Fruit fly (Drosophila melanogaster): ENCODE results near the gene Acp76A.

Gene Acp76A

DNA sequence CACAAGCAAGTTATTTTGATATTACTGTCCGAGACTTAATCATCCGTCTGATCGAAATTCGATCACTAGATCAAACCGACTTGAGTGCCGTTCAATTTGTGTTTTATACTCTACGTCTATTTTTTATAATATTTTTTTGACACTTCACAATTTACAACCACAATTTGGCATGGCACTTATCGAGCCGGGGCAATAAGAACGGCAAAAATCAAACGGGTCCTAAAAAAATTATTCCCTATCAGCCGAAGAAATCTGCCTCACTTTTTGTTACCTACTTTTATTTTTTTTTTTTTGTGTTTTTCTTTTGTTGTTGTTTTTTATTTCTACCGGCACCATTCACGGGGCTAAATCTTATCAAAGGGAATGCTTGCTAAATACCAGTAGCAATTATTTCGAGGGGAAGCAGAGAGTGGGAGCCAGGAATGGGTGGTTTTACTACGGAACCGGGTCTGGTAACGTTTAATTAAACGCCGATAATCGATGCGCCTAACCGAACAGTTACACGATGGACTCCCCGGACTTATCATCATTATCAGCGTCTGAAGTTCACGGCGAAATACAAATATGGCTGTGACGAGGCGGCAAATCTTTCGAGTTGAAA is 36.3 kb downstream of the Acp76A start:
- TF ChIP-seq CG12605 (GFP tag; IDR thresholded peaks at IDR 0.05), result no peak
- TF ChIP-seq CG10348 (GFP tag; IDR thresholded peaks at IDR 0.05), result no peak
- no peak for TF ChIP-seq CG9948 (tag; optimal IDR thresholded peaks at IDR 0.05)
- no peak for TF ChIP-seq CG8301 (tag; optimal IDR thresholded peaks at IDR 0.05)
- no peak for TF ChIP-seq gl (tag; optimal IDR thresholded peaks at IDR 0.05)
- TF ChIP-seq Ets98B (GFP tag; IDR thresholded peaks at IDR 0.05), result no peak
- TF ChIP-seq CG4496 (GFP tag; IDR thresholded peaks at IDR 0.05), result no peak
- TF ChIP-seq fd96Ca (GFP tag; IDR thresholded peaks at IDR 0.05), result no peak
- no peak for TF ChIP-seq CG34367 (tag; optimal IDR thresholded peaks at IDR 0.05)
- no peak for TF ChIP-seq CG15710 (tag; optimal IDR thresholded peaks at IDR 0.05)
- TF ChIP-seq CG8159 (tag; optimal IDR thresholded peaks at IDR 0.05), result no peak
- no peak for TF ChIP-seq EcR (GFP tag; optimal IDR thresholded peaks at IDR 0.05)
- no peak for TF ChIP-seq Pif1B (GFP tag; optimal IDR thresholded peaks at IDR 0.05)
- no peak for TF ChIP-seq CG32121 (GFP tag; IDR thresholded peaks at IDR 0.05)
- TF ChIP-seq Snoo (tag; optimal IDR thresholded peaks at IDR 0.05), result no peak
- no peak for TF ChIP-seq rn (GFP tag; IDR thresholded peaks at IDR 0.05)
- no peak for TF ChIP-seq CG17806 (tag; optimal IDR thresholded peaks at IDR 0.05)
- no peak for TF ChIP-seq CG13204 (GFP tag; optimal IDR thresholded peaks at IDR 0.05)
- no peak for TF ChIP-seq D1 (tag; optimal IDR thresholded peaks at IDR 0.05)

DNA sequence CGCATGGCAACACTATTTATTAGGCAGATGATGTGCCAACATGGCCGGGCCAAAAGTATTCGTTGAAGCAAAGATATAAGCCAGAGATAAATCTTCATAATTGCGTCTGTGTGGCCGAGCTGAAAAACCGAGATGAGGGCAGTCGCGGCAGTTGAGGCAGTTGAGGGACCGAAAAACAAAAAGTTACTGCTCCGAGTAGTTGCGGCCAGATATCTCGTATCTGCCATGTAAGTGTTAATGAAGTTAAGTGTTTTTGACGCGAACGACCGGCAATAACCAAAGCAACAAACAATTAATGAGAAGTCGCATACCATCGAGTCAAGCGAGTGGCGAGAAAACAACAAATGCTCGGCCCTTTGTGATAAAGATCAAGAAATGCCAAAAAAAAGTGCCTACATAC is 37.0 kb downstream of the Acp76A start:
- no peak for TF ChIP-seq CG13204 (GFP tag; optimal IDR thresholded peaks at IDR 0.05)

DNA sequence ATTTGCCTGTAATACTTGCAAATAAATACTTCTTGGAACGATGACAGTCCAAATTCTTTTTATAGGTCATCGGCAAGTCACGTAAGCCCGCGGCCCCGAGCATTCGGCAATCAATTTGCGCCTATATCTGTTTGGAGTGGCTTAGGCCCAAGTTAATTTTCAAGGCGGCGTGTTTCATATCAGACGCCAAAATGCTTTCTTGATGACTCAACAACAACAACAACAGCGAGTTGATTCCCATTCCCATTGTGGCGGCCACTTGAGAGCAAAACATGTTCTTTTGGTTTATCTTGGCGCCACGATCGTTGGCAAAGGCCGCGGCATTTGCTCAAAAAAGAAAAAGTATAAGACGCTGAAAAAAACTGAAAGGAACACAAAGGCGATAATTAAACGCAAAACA is 37.7 kb downstream of the Acp76A start:
- no peak for TF ChIP-seq CG4496 (GFP tag; IDR thresholded peaks at IDR 0.05)
- TF ChIP-seq Snoo (tag; optimal IDR thresholded peaks at IDR 0.05), result no peak
- TF ChIP-seq D1 (tag; optimal IDR thresholded peaks at IDR 0.05), result no peak
- no peak for TF ChIP-seq CG32121 (GFP tag; IDR thresholded peaks at IDR 0.05)
- no peak for TF ChIP-seq Ets98B (GFP tag; IDR thresholded peaks at IDR 0.05)
- TF ChIP-seq CG10348 (GFP tag; IDR thresholded peaks at IDR 0.05), result no peak
- no peak for TF ChIP-seq CG34367 (tag; optimal IDR thresholded peaks at IDR 0.05)
- TF ChIP-seq EcR (GFP tag; optimal IDR thresholded peaks at IDR 0.05), result no peak
- no peak for TF ChIP-seq Pif1B (GFP tag; optimal IDR thresholded peaks at IDR 0.05)
- TF ChIP-seq CG8159 (tag; optimal IDR thresholded peaks at IDR 0.05), result no peak

DNA sequence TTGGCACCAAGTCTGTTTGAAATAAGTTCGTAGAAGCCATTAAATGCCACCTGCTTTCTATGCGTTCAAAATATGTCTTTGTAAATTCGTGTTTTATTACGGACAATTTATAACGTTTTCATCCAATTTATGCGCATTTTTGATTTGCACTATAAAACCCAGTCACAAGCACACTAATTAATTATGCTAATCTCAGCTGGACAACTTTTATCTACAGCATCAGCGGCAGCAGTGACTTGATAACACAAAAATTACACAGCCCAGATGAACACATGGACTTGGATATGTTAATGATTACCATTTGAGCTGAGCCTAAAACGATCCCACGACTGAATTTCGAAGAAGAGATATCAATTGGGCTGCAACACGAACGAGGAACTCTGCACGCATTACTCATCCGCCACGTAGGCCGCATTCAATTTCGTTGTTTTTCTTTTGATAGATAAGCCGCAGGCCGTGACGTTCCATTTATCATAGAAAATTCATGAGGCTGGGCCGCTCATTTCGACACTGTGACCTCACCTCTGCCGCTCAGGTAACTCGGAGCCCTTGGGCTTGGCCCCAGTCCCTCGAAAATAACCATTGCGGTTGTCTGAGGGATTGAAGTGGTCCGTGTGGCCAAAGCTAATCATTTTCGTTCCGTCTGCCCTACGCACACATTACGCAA is 38.6 kb downstream of the Acp76A start:
- TF ChIP-seq CG32121 (GFP tag; IDR thresholded peaks at IDR 0.05), result no peak
- no peak for TF ChIP-seq fd96Ca (GFP tag; IDR thresholded peaks at IDR 0.05)
- no peak for TF ChIP-seq CG13204 (GFP tag; optimal IDR thresholded peaks at IDR 0.05)
- no peak for TF ChIP-seq CG8159 (tag; optimal IDR thresholded peaks at IDR 0.05)
- no peak for TF ChIP-seq EcR (GFP tag; optimal IDR thresholded peaks at IDR 0.05)
- TF ChIP-seq CG4496 (GFP tag; IDR thresholded peaks at IDR 0.05), result no peak
- TF ChIP-seq CG15710 (tag; optimal IDR thresholded peaks at IDR 0.05), result no peak
- TF ChIP-seq Pif1A (GFP tag; optimal IDR thresholded peaks at IDR 0.05), result no peak
- TF ChIP-seq CG10348 (GFP tag; IDR thresholded peaks at IDR 0.05), result no peak
- no peak for TF ChIP-seq CG12605 (GFP tag; IDR thresholded peaks at IDR 0.05)
- TF ChIP-seq CG8301 (tag; optimal IDR thresholded peaks at IDR 0.05), result no peak
- no peak for TF ChIP-seq Pif1B (GFP tag; optimal IDR thresholded peaks at IDR 0.05)
- TF ChIP-seq rn (GFP tag; IDR thresholded peaks at IDR 0.05), result no peak
- no peak for TF ChIP-seq CG17806 (tag; optimal IDR thresholded peaks at IDR 0.05)

DNA sequence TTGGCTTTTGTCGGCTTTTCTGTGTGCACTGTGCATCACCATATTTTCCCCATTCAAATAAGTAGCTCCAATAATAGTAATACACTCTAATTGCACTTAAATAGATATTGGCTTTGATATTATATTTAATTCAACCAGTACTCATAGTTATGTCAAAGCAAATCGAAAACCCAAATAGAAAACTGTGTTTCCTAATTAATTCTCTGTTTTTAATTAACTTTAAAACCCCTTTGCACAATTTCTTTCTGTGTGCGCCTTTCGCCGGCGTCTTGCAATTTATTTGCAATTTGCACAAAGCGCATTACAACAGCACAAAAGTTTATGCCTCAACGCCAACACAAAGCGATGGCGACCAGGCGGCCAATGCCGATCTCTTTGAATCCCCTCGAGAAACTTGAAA is 40.7 kb downstream of the Acp76A start:
- TF ChIP-seq Ets98B (GFP tag; IDR thresholded peaks at IDR 0.05) (peak; percentile 73), CG32121 (GFP tag; IDR thresholded peaks at IDR 0.05) (no peak; the same call in 1 of the 2 replicates), CG8301 (tag; optimal IDR thresholded peaks at IDR 0.05) (peak; percentile 54), Pif1B (GFP tag; optimal IDR thresholded peaks at IDR 0.05) (peak; percentile 9), CG34367 (tag; optimal IDR thresholded peaks at IDR 0.05) (no peak), CG13204 (GFP tag; optimal IDR thresholded peaks at IDR 0.05) (no peak), EcR (GFP tag; optimal IDR thresholded peaks at IDR 0.05) (no peak), Snoo (tag; optimal IDR thresholded peaks at IDR 0.05) (no peak), CG17806 (tag; optimal IDR thresholded peaks at IDR 0.05) (peak; percentile 13), CG14655 (GFP tag; optimal IDR thresholded peaks at IDR 0.05) (peak; percentile 47), fd96Ca (GFP tag; IDR thresholded peaks at IDR 0.05) (no peak), gl (tag; optimal IDR thresholded peaks at IDR 0.05) (no peak), rn (GFP tag; IDR thresholded peaks at IDR 0.05) (no peak), Pif1A (GFP tag; optimal IDR thresholded peaks at IDR 0.05) (peak; percentile 46), D1 (tag; optimal IDR thresholded peaks at IDR 0.05) (no peak), CG10348 (GFP tag; IDR thresholded peaks at IDR 0.05) (no peak), CG8159 (tag; optimal IDR thresholded peaks at IDR 0.05) (peak; percentile 40), CG15710 (tag; optimal IDR thresholded peaks at IDR 0.05) (peak; percentile 4), CG12605 (GFP tag; IDR thresholded peaks at IDR 0.05) (no peak), CG4496 (GFP tag; IDR thresholded peaks at IDR 0.05) (peak; percentile 58; the same call in 2 of the 3 replicates), CG9948 (tag; optimal IDR thresholded peaks at IDR 0.05) (no peak)

DNA sequence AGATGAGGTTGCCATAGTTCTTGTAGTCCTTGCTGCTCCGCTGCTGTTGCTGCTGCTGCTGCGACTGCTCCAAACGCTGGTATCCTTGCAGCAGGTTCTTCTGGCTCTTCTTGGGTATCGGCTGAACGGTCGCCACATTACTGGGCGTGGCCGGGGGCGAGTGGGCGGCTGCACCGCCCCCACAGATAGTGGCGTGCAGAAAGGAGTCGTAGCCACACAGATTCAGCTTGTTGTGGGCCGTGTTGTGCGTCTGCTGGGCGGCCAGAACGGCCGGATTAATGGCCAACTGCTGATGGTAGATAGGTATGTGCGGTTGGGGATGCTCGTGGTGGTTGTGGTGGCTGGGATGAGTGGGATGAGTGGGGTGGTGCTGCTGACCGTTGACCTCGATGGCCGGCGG is 46.4 kb downstream of the Acp76A start:
- TF ChIP-seq CG34367 (tag; optimal IDR thresholded peaks at IDR 0.05) (no peak), EcR (GFP tag; optimal IDR thresholded peaks at IDR 0.05) (no peak), CG9948 (tag; optimal IDR thresholded peaks at IDR 0.05) (no peak), Pif1A (GFP tag; optimal IDR thresholded peaks at IDR 0.05) (no peak), CG17806 (tag; optimal IDR thresholded peaks at IDR 0.05) (no peak), CG4496 (GFP tag; IDR thresholded peaks at IDR 0.05) (no peak), CG32121 (GFP tag; IDR thresholded peaks at IDR 0.05) (no peak), fd96Ca (GFP tag; IDR thresholded peaks at IDR 0.05) (no peak), gl (tag; optimal IDR thresholded peaks at IDR 0.05) (no peak), CG8301 (tag; optimal IDR thresholded peaks at IDR 0.05) (no peak), rn (GFP tag; IDR thresholded peaks at IDR 0.05) (no peak), Pif1B (GFP tag; optimal IDR thresholded peaks at IDR 0.05) (no peak)

All from whole organism, pupa.